Fruit fly (Drosophila melanogaster) whole organism, embryonic: ENCODE measurements around the gene CG11672.

ENCODE experiments used
- Ada2b ChIP-seq: fragments of 200-800 bp; sonication (Bioruptor generic); IDR thresholded peaks from 2 replicates; pipeline ENCODE4 v1.3.6; 2022; ENCODE audit warnings: missing biosample characterization, missing genetic modification characterization
- B-H1 ChIP-seq: fragments of 200-800 bp; sonication (Bioruptor generic); IDR thresholded peaks from 3 replicates; pipeline ENCODE4 v1.3.6; 2022; ENCODE audit warnings: missing biosample characterization, missing genetic modification characterization
- Bteb2 ChIP-seq: fragments of 200-800 bp; sonication (Bioruptor generic); optimal IDR thresholded peaks from 2 replicates; lab custom pipeline; 2016; ENCODE audit warnings: missing biosample characterization, missing genetic modification characterization
- CG1024 ChIP-seq: fragments of 200-800 bp; sonication (Bioruptor generic); IDR thresholded peaks from 2 replicates; pipeline ENCODE4 v1.3.6; 2022; ENCODE audit warnings: missing biosample characterization, missing genetic modification characterization
- CG11456 ChIP-seq: fragments of 200-800 bp; sonication (Bioruptor generic); IDR thresholded peaks from 3 replicates; pipeline ENCODE4 v1.3.6; 2022; ENCODE audit warnings: missing biosample characterization, missing genetic modification characterization
- CG12659 ChIP-seq: fragments of 200-800 bp; sonication (Bioruptor generic); optimal IDR thresholded peaks from 3 replicates; lab custom pipeline; 2017; ENCODE audit warnings: mild to moderate bottlenecking, missing biosample characterization, missing genetic modification reagents, missing genetic modification characterization
- CG12942 ChIP-seq: fragments of 200-800 bp; sonication (Bioruptor generic); optimal IDR thresholded peaks from 3 replicates; lab custom pipeline; 2016; ENCODE audit warnings: missing biosample characterization, missing genetic modification characterization
- CG13624 ChIP-seq: fragments of 200-800 bp; sonication (Bioruptor generic); optimal IDR thresholded peaks from 2 replicates; lab custom pipeline; 2016; ENCODE audit warnings: missing biosample characterization, missing genetic modification characterization
- CG15479 ChIP-seq: fragments of 200-800 bp; sonication (Bioruptor generic); optimal IDR thresholded peaks from 3 replicates; lab custom pipeline; 2019; ENCODE audit warnings: missing biosample characterization, mild to moderate bottlenecking, missing genetic modification characterization, moderate library complexity
- CG17568 ChIP-seq: fragments of 200-800 bp; sonication (Bioruptor generic); optimal IDR thresholded peaks from 2 replicates; lab custom pipeline; 2018; ENCODE audit warnings: missing biosample characterization, mild to moderate bottlenecking, missing genetic modification characterization, moderate library complexity
- CG18764 ChIP-seq: fragments of 200-800 bp; sonication (Bioruptor generic); optimal IDR thresholded peaks from 3 replicates; lab custom pipeline; 2016; ENCODE audit warnings: missing biosample characterization, missing genetic modification characterization
- CG2129 ChIP-seq: fragments of 200-800 bp; sonication (Bioruptor generic); IDR thresholded peaks from 2 replicates; pipeline ENCODE4 v1.3.6; 2022; ENCODE audit warnings: missing biosample characterization, missing genetic modification characterization; ENCODE audit not compliant: partially characterized antibody
- CG2199 ChIP-seq: fragments of 200-800 bp; sonication (Bioruptor generic); IDR thresholded peaks from 3 replicates; pipeline ENCODE4 v1.3.6; 2022; ENCODE audit warnings: missing biosample characterization, missing genetic modification characterization
- CG2678 ChIP-seq: fragments of 200-800 bp; sonication (Bioruptor generic); optimal IDR thresholded peaks from 3 replicates; lab custom pipeline; 2019; ENCODE audit warnings: missing biosample characterization, mild to moderate bottlenecking, missing genetic modification characterization, moderate library complexity
- CG3281 ChIP-seq: fragments of 200-800 bp; sonication (Bioruptor generic); optimal IDR thresholded peaks from 3 replicates; lab custom pipeline; 2017; ENCODE audit warnings: missing biosample characterization, mild to moderate bottlenecking, missing genetic modification characterization
- CG34422 ChIP-seq: fragments of 200-800 bp; sonication (Bioruptor generic); IDR thresholded peaks from 3 replicates; pipeline ENCODE4 v1.3.6; 2022; ENCODE audit warnings: missing biosample characterization, missing genetic modification characterization
- CG3995 ChIP-seq: fragments of 200-800 bp; sonication (Bioruptor generic); optimal IDR thresholded peaks from 3 replicates; lab custom pipeline; 2016; ENCODE audit warnings: missing biosample characterization, missing genetic modification characterization
- CG43689 ChIP-seq: fragments of 200-800 bp; sonication (Bioruptor generic); IDR thresholded peaks from 2 replicates; pipeline ENCODE4 v1.3.6; 2022; ENCODE audit warnings: missing biosample characterization, missing genetic modification characterization
- CG4424 ChIP-seq: fragments of 200-800 bp; sonication (Bioruptor generic); optimal IDR thresholded peaks from 3 replicates; lab custom pipeline; 2016; ENCODE audit warnings: missing biosample characterization, missing genetic modification characterization
- CG6654 ChIP-seq: fragments of 200-800 bp; sonication (Bioruptor generic); optimal IDR thresholded peaks from 2 replicates; lab custom pipeline; 2017; ENCODE audit warnings: missing biosample characterization, mild to moderate bottlenecking, missing genetic modification characterization
- CG8478 ChIP-seq: fragments of >200 bp; optimal IDR thresholded peaks from 2 replicates; lab custom pipeline; 2018
- CHES-1-like ChIP-seq: fragments of 200-800 bp; sonication (Bioruptor generic); optimal IDR thresholded peaks from 2 replicates; lab custom pipeline; 2016; ENCODE audit warnings: missing biosample characterization, missing genetic modification characterization
- Doc2 ChIP-seq: fragments of 200-800 bp; sonication (Bioruptor generic); IDR thresholded peaks from 2 replicates; pipeline ENCODE4 v1.3.6; 2022; ENCODE audit warnings: missing biosample characterization, missing genetic modification characterization
- E2f1 ChIP-seq: fragments of 200-800 bp; sonication (Bioruptor generic); IDR thresholded peaks from 2 replicates; pipeline ENCODE4 v1.3.6; 2022; ENCODE audit warnings: missing biosample characterization, missing genetic modification characterization
- E2f2 ChIP-seq: fragments of 200-800 bp; sonication (Bioruptor generic); IDR thresholded peaks from 2 replicates; pipeline ENCODE4 v1.3.6; 2022; ENCODE audit warnings: missing biosample characterization, missing genetic modification characterization
- H15 ChIP-seq: fragments of 200-800 bp; sonication (Bioruptor generic); IDR thresholded peaks from 3 replicates; pipeline ENCODE4 v1.3.6; 2022; ENCODE audit warnings: missing biosample characterization, missing genetic modification characterization
- H2.0 ChIP-seq: fragments of 200-800 bp; sonication (Bioruptor generic); IDR thresholded peaks from 2 replicates; pipeline ENCODE4 v1.3.6; 2022; ENCODE audit warnings: missing biosample characterization, missing genetic modification characterization
- Lhr ChIP-seq: fragments of 200-800 bp; sonication (Bioruptor generic); optimal IDR thresholded peaks from 3 replicates; lab custom pipeline; 2017; ENCODE audit warnings: mild to moderate bottlenecking, missing biosample characterization, missing genetic modification reagents, missing genetic modification characterization
- Mrtf ChIP-seq: fragments of 200-800 bp; sonication (Bioruptor generic); IDR thresholded peaks from 3 replicates; pipeline ENCODE4 v1.3.6; 2022; ENCODE audit warnings: missing biosample characterization, missing genetic modification characterization
- NC2α ChIP-seq: fragments of 200-800 bp; sonication (Bioruptor generic); optimal IDR thresholded peaks from 2 replicates; lab custom pipeline; 2016; ENCODE audit warnings: missing biosample characterization, missing genetic modification characterization
- Six4 ChIP-seq: fragments of 200-800 bp; sonication (Bioruptor generic); optimal IDR thresholded peaks from 2 replicates; lab custom pipeline; 2016; ENCODE audit warnings: missing biosample characterization, missing genetic modification characterization
- Ssrp ChIP-seq: fragments of 200-800 bp; sonication (Bioruptor generic); optimal IDR thresholded peaks from 2 replicates; lab custom pipeline; 2018; ENCODE audit warnings: missing biosample characterization, mild to moderate bottlenecking, missing genetic modification characterization, moderate library complexity
- ase ChIP-seq: fragments of 200-800 bp; sonication (Bioruptor generic); IDR thresholded peaks from 3 replicates; pipeline ENCODE4 v1.3.6; 2022; ENCODE audit warnings: missing biosample characterization, missing genetic modification characterization
- az2 ChIP-seq: fragments of 200-800 bp; sonication (Bioruptor generic); optimal IDR thresholded peaks from 3 replicates; lab custom pipeline; 2016; ENCODE audit warnings: missing biosample characterization, missing genetic modification characterization
- bcd ChIP-seq: fragments of 200-800 bp; sonication (Bioruptor generic); optimal IDR thresholded peaks from 2 replicates; lab custom pipeline; 2017; ENCODE audit warnings: missing biosample characterization, mild to moderate bottlenecking, missing genetic modification characterization
- bsh ChIP-seq, 2 experiments: fragments of 200-800 bp; sonication (Bioruptor generic); optimal IDR thresholded peaks; 2 replicates each; lab custom pipeline; 2017 to 2018; ENCODE audit warnings: mild to moderate bottlenecking in 2 of 2, missing biosample characterization in 2 of 2, missing genetic modification characterization in 2 of 2, moderate library complexity in 1 of 2
- ci ChIP-seq: fragments of 200-800 bp; sonication (Bioruptor generic); IDR thresholded peaks from 3 replicates; pipeline ENCODE4 v1.3.6; 2022; ENCODE audit warnings: missing biosample characterization, missing genetic modification characterization
- dpn ChIP-seq, 2 experiments: fragments of 200-800 bp; sonication (Bioruptor generic); optimal IDR thresholded peaks; 3 replicates each; lab custom pipeline; 2016; ENCODE audit warnings: missing biosample characterization in 2 of 2, missing genetic modification characterization in 2 of 2
- exex ChIP-seq: fragments of 200-800 bp; sonication (Bioruptor generic); optimal IDR thresholded peaks from 4 replicates; lab custom pipeline; 2018; ENCODE audit warnings: missing biosample characterization, mild to moderate bottlenecking, missing genetic modification characterization, moderate library complexity
- hbn ChIP-seq: fragments of 200-800 bp; sonication (Bioruptor generic); IDR thresholded peaks from 2 replicates; pipeline ENCODE4 v1.3.6; 2022; ENCODE audit warnings: missing biosample characterization, missing genetic modification characterization; ENCODE audit not compliant: partially characterized antibody
- lola ChIP-seq, 3 experiments: fragments of >200 bp in 2 of 3; fragments of 200-800 bp in 1 of 3; sonication (Bioruptor generic) in 1 of 3; optimal IDR thresholded peaks; 2 replicates each; lab custom pipeline; 2017 to 2019; ENCODE audit warnings: missing biosample characterization in 3 of 3, missing genetic modification characterization in 3 of 3, mild to moderate bottlenecking in 1 of 3, moderate library complexity in 1 of 3
- mam ChIP-seq: fragments of 200-800 bp; sonication (Bioruptor generic); optimal IDR thresholded peaks from 3 replicates; lab custom pipeline; 2016; ENCODE audit warnings: missing biosample characterization, missing genetic modification characterization
- phol ChIP-seq: fragments of 200-800 bp; sonication (Bioruptor generic); optimal IDR thresholded peaks from 3 replicates; lab custom pipeline; 2018; ENCODE audit warnings: missing biosample characterization, mild to moderate bottlenecking, missing genetic modification characterization, moderate library complexity
- pnt ChIP-seq: fragments of 200-800 bp; sonication (Bioruptor generic); optimal IDR thresholded peaks from 3 replicates; lab custom pipeline; 2016; ENCODE audit warnings: missing biosample characterization, missing genetic modification characterization
- prd ChIP-seq, 3 experiments: fragments of >200 bp in 2 of 3; fragments of 200-800 bp in 1 of 3; sonication (Bioruptor generic) in 1 of 3; optimal IDR thresholded peaks in 2 of 3; IDR thresholded peaks in 1 of 3; 2 replicates in 2 of 3; 3 replicates in 1 of 3; pipeline versions ENCODE4 v1.3.6 to Lab custom; 2017 to 2022; ENCODE audit warnings: missing biosample characterization in 1 of 3, missing genetic modification characterization in 1 of 3
- psq ChIP-seq: fragments of 200-800 bp; sonication (Bioruptor generic); optimal IDR thresholded peaks from 2 replicates; lab custom pipeline; 2017; ENCODE audit warnings: missing biosample characterization, missing genetic modification characterization
- rib ChIP-seq: fragments of 200-800 bp; sonication (Bioruptor generic); IDR thresholded peaks from 2 replicates; pipeline ENCODE4 v1.3.6; 2022; ENCODE audit warnings: missing biosample characterization, missing genetic modification characterization
- sc ChIP-seq, 3 experiments: fragments of >200 bp in 2 of 3; fragments of 200-800 bp in 1 of 3; sonication (Bioruptor generic) in 1 of 3; optimal IDR thresholded peaks; 2 replicates in 2 of 3; 3 replicates in 1 of 3; lab custom pipeline; 2017; ENCODE audit warnings: mild to moderate bottlenecking in 1 of 3, missing biosample characterization in 1 of 3, missing genetic modification characterization in 1 of 3, missing genetic modification reagents in 1 of 3
- sisA ChIP-seq: fragments of 200-800 bp; sonication (Bioruptor generic); IDR thresholded peaks from 2 replicates; pipeline ENCODE4 v1.3.6; 2022; ENCODE audit warnings: missing biosample characterization, missing genetic modification characterization
- tap ChIP-seq: fragments of 200-800 bp; optimal IDR thresholded peaks from 3 replicates; lab custom pipeline; 2019; ENCODE audit warnings: missing biosample characterization, mild to moderate bottlenecking, missing genetic modification characterization, moderate library complexity
- vnd ChIP-seq: fragments of 200-800 bp; sonication (Bioruptor generic); IDR thresholded peaks from 3 replicates; pipeline ENCODE4 v1.3.6; 2022; ENCODE audit warnings: missing biosample characterization, missing genetic modification characterization; ENCODE audit not compliant: partially characterized antibody

CG11672 gene

dm6 chr3R:8303848-8304247 is 13.5 kb upstream of the CG11672 start, which contains the start of gene nac (continued):
- TF ChIP-seq CG2199 (GFP tag; lab: Robert Waterston, UW) (peak; percentile 26; the same call in 1 of the 3 replicates), CHES-1-like (GFP tag; lab: Kevin White, UChicago) (no peak), rib (no peak), Six4 (no peak), CG34422 (GFP tag; lab: Robert Waterston, UW) (peak; percentile 61; the same call in 2 of the 3 replicates), CG12659 (GFP tag; lab: Kevin White, UChicago) (no peak), sisA (GFP tag; lab: Robert Waterston, UW) (no peak), hbn (GFP tag; lab: Robert Waterston, UW) (no peak; the same call in 1 of the 2 replicates), sc (optimal IDR thresholded peaks at IDR 0.05; lab: Kevin White, UChicago) (no peak), sc (GFP tag; optimal IDR thresholded peaks at IDR 0.05; lab: Kevin White, UChicago) (no peak), CG1024 (GFP tag; lab: Robert Waterston, UW) (no peak), Bteb2 (GFP tag; lab: Kevin White, UChicago) (no peak), NC2α (no peak), H2.0 (GFP tag; lab: Robert Waterston, UW) (no peak), CG8478 (no peak), mam (no peak), vnd (GFP tag; lab: Robert Waterston, UW) (no peak), Doc2 (GFP tag; lab: Robert Waterston, UW) (no peak), Ssrp (tag; lab: Kevin White, UChicago) (no peak), CG2129 (GFP tag; lab: Robert Waterston, UW) (no peak), Ada2b (GFP tag; lab: Robert Waterston, UW) (no peak), bcd (GFP tag; lab: Kevin White, UChicago) (no peak), prd (optimal IDR thresholded peaks at IDR 0.05; lab: Kevin White, UChicago) (no peak), prd (GFP tag; IDR thresholded peaks at IDR 0.05; lab: Robert Waterston, UW) (no peak), bsh (GFP tag; optimal IDR thresholded peaks at IDR 0.05; lab: Kevin White, UChicago) (no peak), CG43689 (no peak), B-H1 (GFP tag; lab: Robert Waterston, UW) (no peak), H15 (no peak), lola (GFP tag; optimal IDR thresholded peaks at IDR 0.05; lab: Kevin White, UChicago) (no peak), pnt (GFP tag; lab: Kevin White, UChicago) (no peak), exex (tag; lab: Kevin White, UChicago) (no peak), psq (no peak), CG2678 (no peak), tap (tag; lab: Kevin White, UChicago) (no peak), ase (GFP tag; lab: Robert Waterston, UW) (no peak), az2 (GFP tag; lab: Kevin White, UChicago) (no peak), CG13624 (GFP tag; lab: Kevin White, UChicago) (peak; percentile 28), CG3281 (GFP tag; lab: Kevin White, UChicago) (peak; percentile 8), E2f2 (GFP tag; lab: Robert Waterston, UW) (no peak), dpn (GFP tag; optimal IDR thresholded peaks at IDR 0.05; lab: Kevin White, UChicago) (peak; percentile 1 to 9), ci (GFP tag; lab: Robert Waterston, UW) (0 out of 3 replicates have a peak, but pooled peaks have one; percentile 36), CG15479 (GFP tag; lab: Kevin White, UChicago) (peak; percentile 19), CG4424 (GFP tag; lab: Kevin White, UChicago) (no peak), Lhr (GFP tag; lab: Kevin White, UChicago) (no peak), E2f1 (GFP tag; lab: Robert Waterston, UW) (no peak), CG18764 (GFP tag; lab: Kevin White, UChicago) (no peak), CG17568 (no peak), CG12942 (no peak), CG6654 (GFP tag; lab: Kevin White, UChicago) (no peak), CG3995 (GFP tag; lab: Kevin White, UChicago) (no peak), phol (tag; lab: Kevin White, UChicago) (no peak), CG11456 (no peak), Mrtf (GFP tag; lab: Robert Waterston, UW) (no peak)
